Fruit fly (Drosophila melanogaster) whole organism, embryonic: Measurements from ENCODE around the gene Usp8.
A peak's percentile ranks its signal among the peaks of the same experiment; 100 is the strongest.

Experiments
- ATbp ChIP-seq: fragments of 200-800 bp; sonication (Bioruptor generic); optimal IDR thresholded peaks from 2 replicates; lab custom pipeline; 2017; ENCODE audit warnings: missing biosample characterization, mild to moderate bottlenecking, missing genetic modification characterization, missing genetic modification reagents
- Aef1 ChIP-seq: fragments of 200-800 bp; sonication (Bioruptor generic); IDR thresholded peaks from 3 replicates; pipeline ENCODE4 v1.3.6; 2022; ENCODE audit warnings: missing biosample characterization, missing genetic modification characterization
- CG10209 ChIP-seq: fragments of 200-800 bp; sonication (Bioruptor generic); optimal IDR thresholded peaks from 3 replicates; lab custom pipeline; 2017; ENCODE audit warnings: missing biosample characterization, mild to moderate bottlenecking, missing genetic modification characterization, missing genetic modification reagents
- CG10654 ChIP-seq: fragments of 200-800 bp; sonication (Bioruptor generic); optimal IDR thresholded peaks from 2 replicates; lab custom pipeline; 2016; ENCODE audit warnings: missing biosample characterization, missing genetic modification characterization
- CG11085 ChIP-seq: fragments of 200-800 bp; sonication (Bioruptor generic); IDR thresholded peaks from 2 replicates; pipeline ENCODE4 v1.3.6; 2022; ENCODE audit warnings: missing biosample characterization, missing genetic modification characterization
- CG12236 ChIP-seq: fragments of 200-800 bp; sonication (Bioruptor generic); optimal IDR thresholded peaks from 2 replicates; lab custom pipeline; 2016; ENCODE audit warnings: missing biosample characterization, missing genetic modification characterization
- CG12942 ChIP-seq: fragments of 200-800 bp; sonication (Bioruptor generic); optimal IDR thresholded peaks from 3 replicates; lab custom pipeline; 2016; ENCODE audit warnings: missing biosample characterization, missing genetic modification characterization
- CG13296 ChIP-seq: fragments of 200-800 bp; sonication (Bioruptor generic); optimal IDR thresholded peaks from 3 replicates; lab custom pipeline; 2018; ENCODE audit warnings: missing biosample characterization, mild to moderate bottlenecking, missing genetic modification characterization
- CG13424 ChIP-seq: fragments of 200-800 bp; sonication (Bioruptor generic); optimal IDR thresholded peaks from 2 replicates; lab custom pipeline; 2019; ENCODE audit warnings: missing biosample characterization, mild to moderate bottlenecking, missing genetic modification characterization, moderate library complexity
- CG17361 ChIP-seq: fragments of 200-800 bp; sonication (Bioruptor generic); IDR thresholded peaks from 3 replicates; pipeline ENCODE4 v1.3.6; 2022; ENCODE audit warnings: missing biosample characterization, missing genetic modification characterization
- CG18262 ChIP-seq: fragments of 200-800 bp; optimal IDR thresholded peaks from 3 replicates; lab custom pipeline; 2019; ENCODE audit warnings: missing biosample characterization, mild to moderate bottlenecking, missing genetic modification characterization, moderate library complexity
- CG2889 ChIP-seq: fragments of 200-800 bp; sonication (Bioruptor generic); IDR thresholded peaks from 3 replicates; pipeline ENCODE4 v1.3.6; 2022; ENCODE audit warnings: missing biosample characterization, missing genetic modification characterization
- CG30431 ChIP-seq: fragments of 200-800 bp; sonication (Bioruptor generic); optimal IDR thresholded peaks from 2 replicates; lab custom pipeline; 2017; ENCODE audit warnings: missing biosample characterization, missing genetic modification characterization
- CG4404 ChIP-seq: fragments of 200-800 bp; sonication (Bioruptor generic); IDR thresholded peaks from 2 replicates; pipeline ENCODE4 v1.3.6; 2022; ENCODE audit warnings: missing biosample characterization, missing genetic modification characterization
- CG5953 ChIP-seq: fragments of 200-800 bp; sonication (Bioruptor generic); IDR thresholded peaks from 2 replicates; pipeline ENCODE4 v1.3.6; 2022; ENCODE audit warnings: missing biosample characterization, missing genetic modification characterization
- CG8944 ChIP-seq: fragments of 200-800 bp; sonication (Bioruptor generic); optimal IDR thresholded peaks from 3 replicates; lab custom pipeline; 2016; ENCODE audit warnings: missing biosample characterization, missing genetic modification characterization
- CG9876 ChIP-seq: fragments of 200-800 bp; sonication (Bioruptor generic); optimal IDR thresholded peaks from 2 replicates; lab custom pipeline; 2016; ENCODE audit warnings: missing biosample characterization, missing genetic modification characterization
- Chrac-16 ChIP-seq: fragments of 200-800 bp; sonication (Bioruptor generic); optimal IDR thresholded peaks from 3 replicates; lab custom pipeline; 2016; ENCODE audit warnings: missing biosample characterization, missing genetic modification characterization
- CoRest ChIP-seq: fragments of 200-800 bp; sonication (Bioruptor generic); optimal IDR thresholded peaks from 3 replicates; lab custom pipeline; 2018; ENCODE audit warnings: missing biosample characterization, mild to moderate bottlenecking, missing genetic modification characterization, moderate library complexity
- Dbx ChIP-seq: fragments of 200-800 bp; sonication (Bioruptor generic); IDR thresholded peaks from 3 replicates; pipeline ENCODE4 v1.3.6; 2022; ENCODE audit warnings: missing biosample characterization, missing genetic modification characterization
- Doc2 ChIP-seq: fragments of 200-800 bp; sonication (Bioruptor generic); IDR thresholded peaks from 2 replicates; pipeline ENCODE4 v1.3.6; 2022; ENCODE audit warnings: missing biosample characterization, missing genetic modification characterization
- Ets97D ChIP-seq: fragments of 200-800 bp; sonication (Bioruptor generic); optimal IDR thresholded peaks from 3 replicates; lab custom pipeline; 2016; ENCODE audit warnings: missing biosample characterization, missing genetic modification characterization
- Gug ChIP-seq: fragments of 200-800 bp; sonication (Bioruptor generic); IDR thresholded peaks from 4 replicates; pipeline ENCODE4 v1.3.6; 2022; ENCODE audit warnings: missing biosample characterization, missing genetic modification characterization
- H2.0 ChIP-seq: fragments of 200-800 bp; sonication (Bioruptor generic); IDR thresholded peaks from 2 replicates; pipeline ENCODE4 v1.3.6; 2022; ENCODE audit warnings: missing biosample characterization, missing genetic modification characterization
- Hmr ChIP-seq: fragments of 200-800 bp; sonication (Bioruptor generic); optimal IDR thresholded peaks from 3 replicates; lab custom pipeline; 2017; ENCODE audit warnings: mild to moderate bottlenecking, missing biosample characterization, missing genetic modification reagents, missing genetic modification characterization
- Hsf ChIP-seq: fragments of 200-800 bp; sonication (Bioruptor generic); optimal IDR thresholded peaks from 3 replicates; lab custom pipeline; 2016; ENCODE audit warnings: missing biosample characterization, missing genetic modification characterization
- Mrtf ChIP-seq: fragments of 200-800 bp; sonication (Bioruptor generic); IDR thresholded peaks from 3 replicates; pipeline ENCODE4 v1.3.6; 2022; ENCODE audit warnings: missing biosample characterization, missing genetic modification characterization
- Myb ChIP-seq: fragments of 200-800 bp; sonication (Bioruptor generic); optimal IDR thresholded peaks from 2 replicates; lab custom pipeline; 2016; ENCODE audit warnings: missing biosample characterization, missing genetic modification characterization
- NfI ChIP-seq: fragments of 200-800 bp; sonication (Bioruptor generic); optimal IDR thresholded peaks from 3 replicates; lab custom pipeline; 2018; ENCODE audit warnings: missing biosample characterization, mild to moderate bottlenecking, missing genetic modification characterization, moderate library complexity
- Pdp1 ChIP-seq, 2 experiments: fragments of 200-800 bp; sonication (Bioruptor generic); optimal IDR thresholded peaks; 3 replicates each; lab custom pipeline; 2016; ENCODE audit warnings: missing biosample characterization in 2 of 2, missing genetic modification characterization in 2 of 2, mild to moderate bottlenecking in 1 of 2, moderate library complexity in 1 of 2
- Ravus ChIP-seq: fragments of 200-800 bp; sonication (Bioruptor generic); IDR thresholded peaks from 2 replicates; pipeline ENCODE4 v1.3.6; 2022; ENCODE audit warnings: missing biosample characterization, missing genetic modification characterization
- Sry-δ ChIP-seq: fragments of 200-800 bp; sonication (Bioruptor generic); optimal IDR thresholded peaks from 2 replicates; lab custom pipeline; 2016; ENCODE audit warnings: missing biosample characterization, missing genetic modification characterization
- Ssrp ChIP-seq: fragments of 200-800 bp; sonication (Bioruptor generic); optimal IDR thresholded peaks from 2 replicates; lab custom pipeline; 2018; ENCODE audit warnings: missing biosample characterization, mild to moderate bottlenecking, missing genetic modification characterization, moderate library complexity
- chif ChIP-seq, 2 experiments: fragments of 200-800 bp; sonication (Bioruptor generic); optimal IDR thresholded peaks; 3 replicates each; lab custom pipeline; 2016; ENCODE audit warnings: missing biosample characterization in 2 of 2, missing genetic modification characterization in 2 of 2
- chinmo ChIP-seq: fragments of 200-800 bp; sonication (Bioruptor generic); IDR thresholded peaks from 4 replicates; pipeline ENCODE4 v1.3.6; 2022; ENCODE audit warnings: missing biosample characterization, missing genetic modification characterization; ENCODE audit not compliant: partially characterized antibody
- da ChIP-seq: fragments of 200-800 bp; sonication (Bioruptor generic); optimal IDR thresholded peaks from 2 replicates; lab custom pipeline; 2016; ENCODE audit warnings: missing biosample characterization, missing genetic modification characterization
- dpn ChIP-seq, 2 experiments: fragments of 200-800 bp; sonication (Bioruptor generic); optimal IDR thresholded peaks; 3 replicates each; lab custom pipeline; 2016; ENCODE audit warnings: missing biosample characterization in 2 of 2, missing genetic modification characterization in 2 of 2
- ems ChIP-seq: fragments of 200-800 bp; sonication (Bioruptor generic); optimal IDR thresholded peaks from 3 replicates; lab custom pipeline; 2016; ENCODE audit warnings: missing biosample characterization, missing genetic modification characterization
- gfzf ChIP-seq: fragments of 200-800 bp; sonication (Bioruptor generic); optimal IDR thresholded peaks from 2 replicates; lab custom pipeline; 2016; ENCODE audit warnings: missing biosample characterization, mild to moderate bottlenecking, missing genetic modification characterization, moderate library complexity
- grau ChIP-seq: fragments of 200-800 bp; optimal IDR thresholded peaks from 3 replicates; lab custom pipeline; 2019; ENCODE audit warnings: missing biosample characterization, mild to moderate bottlenecking, missing genetic modification characterization, moderate library complexity
- lilli ChIP-seq: fragments of 200-800 bp; sonication (Bioruptor generic); optimal IDR thresholded peaks from 3 replicates; lab custom pipeline; 2016; ENCODE audit warnings: missing biosample characterization, missing genetic modification characterization
- lmd ChIP-seq: fragments of 200-800 bp; sonication (Bioruptor generic); IDR thresholded peaks from 2 replicates; pipeline ENCODE4 v1.3.6; 2022; ENCODE audit warnings: missing biosample characterization, missing genetic modification characterization
- lola ChIP-seq, 3 experiments: fragments of >200 bp in 2 of 3; fragments of 200-800 bp in 1 of 3; sonication (Bioruptor generic) in 1 of 3; optimal IDR thresholded peaks; 2 replicates each; lab custom pipeline; 2017 to 2019; ENCODE audit warnings: missing biosample characterization in 3 of 3, missing genetic modification characterization in 3 of 3, mild to moderate bottlenecking in 1 of 3, moderate library complexity in 1 of 3
- luna ChIP-seq: fragments of 200-800 bp; sonication (Bioruptor generic); optimal IDR thresholded peaks from 2 replicates; lab custom pipeline; 2016; ENCODE audit warnings: missing biosample characterization, missing genetic modification characterization
- maf-S ChIP-seq: fragments of 200-800 bp; sonication (Bioruptor generic); optimal IDR thresholded peaks from 2 replicates; lab custom pipeline; 2016; ENCODE audit warnings: missing biosample characterization, missing genetic modification characterization
- pzg ChIP-seq: fragments of 200-800 bp; sonication (Bioruptor generic); optimal IDR thresholded peaks from 3 replicates; lab custom pipeline; 2018; ENCODE audit warnings: missing biosample characterization, mild to moderate bottlenecking, missing genetic modification characterization, moderate library complexity
- slbo ChIP-seq: fragments of 200-800 bp; sonication (Bioruptor generic); IDR thresholded peaks from 2 replicates; pipeline ENCODE4 v1.3.6; 2022; ENCODE audit warnings: missing biosample characterization, missing genetic modification characterization
- twi ChIP-seq: fragments of 200-800 bp; optimal IDR thresholded peaks from 2 replicates; lab custom pipeline; 2019; ENCODE audit warnings: missing biosample characterization, mild to moderate bottlenecking, missing genetic modification characterization, moderate library complexity
- zfh1 ChIP-seq: fragments of 200-800 bp; sonication (Bioruptor generic); IDR thresholded peaks from 3 replicates; pipeline ENCODE4 v1.3.6; 2022; ENCODE audit warnings: missing biosample characterization, missing genetic modification characterization

The Usp8 gene

dm6 chr3R:21101453-21102214 lies 32.4 kb upstream of the Usp8 start, which contains the start of the genes CG7044 and Tbc1d22 (continued):
- TF ChIP-seq Ets97D (GFP tag; lab: Kevin White, UChicago) (peak; percentile 13), Hmr (no peak), CG13424 (tag; lab: Kevin White, UChicago) (peak; percentile 63), CG8944 (GFP tag; lab: Kevin White, UChicago) (peak; percentile 17), CG30431 (GFP tag; lab: Kevin White, UChicago) (no peak), lilli (GFP tag; lab: Kevin White, UChicago) (peak; percentile 68), CG11085 (GFP tag; lab: Robert Waterston, UW) (no peak), luna (GFP tag; lab: Kevin White, UChicago) (no peak), CG9876 (GFP tag; lab: Kevin White, UChicago) (no peak), Chrac-16 (GFP tag; lab: Kevin White, UChicago) (peak; percentile 54), CG17361 (peak; percentile 90), grau (tag; lab: Kevin White, UChicago) (peak; percentile 59), Mrtf (GFP tag; lab: Robert Waterston, UW) (no peak; the same call in 2 of the 3 replicates), ATbp (no peak), twi (tag; lab: Kevin White, UChicago) (peak; percentile 22), CG12236 (no peak), CG10654 (peak; percentile 0), lola (GFP tag; optimal IDR thresholded peaks at IDR 0.05; lab: Kevin White, UChicago) (peak in 1 of 3 experiments; percentile 72), NfI (GFP tag; lab: Kevin White, UChicago) (peak; percentile 32), Aef1 (0 out of 3 replicates have a peak, but pooled peaks have one; percentile 23), CG2889 (GFP tag; lab: Robert Waterston, UW) (no peak), Pdp1 (GFP tag; optimal IDR thresholded peaks at IDR 0.05; lab: Kevin White, UChicago) (peak; percentile 13 to 33), maf-S (no peak), zfh1 (GFP tag; lab: Robert Waterston, UW) (0 out of 3 replicates have a peak, but pooled peaks have one; percentile 28), pzg (GFP tag; lab: Kevin White, UChicago) (peak; percentile 21), Ravus (no peak), Sry-δ (GFP tag; lab: Kevin White, UChicago) (peak; percentile 59), da (no peak), CG10209 (peak; percentile 29), dpn (GFP tag; optimal IDR thresholded peaks at IDR 0.05; lab: Kevin White, UChicago) (peak; percentile 38 to 70), Ssrp (peak; percentile 54), CG13296 (GFP tag; lab: Kevin White, UChicago) (no peak), chinmo (GFP tag; lab: Robert Waterston, UW) (0 out of 4 replicates have a peak, but pooled peaks have one; percentile 35), chif (GFP tag; optimal IDR thresholded peaks at IDR 0.05; lab: Kevin White, UChicago) (peak in 1 of 2 experiments; percentile 20), Doc2 (no peak), CG12942 (GFP tag; lab: Kevin White, UChicago) (peak; percentile 56), CG5953 (GFP tag; lab: Robert Waterston, UW) (no peak), Gug (GFP tag; lab: Robert Waterston, UW) (peak; percentile 61), CG18262 (tag; lab: Kevin White, UChicago) (peak; percentile 51), ems (GFP tag; lab: Kevin White, UChicago) (no peak), gfzf (GFP tag; lab: Kevin White, UChicago) (peak; percentile 75), lmd (GFP tag; lab: Robert Waterston, UW) (peak; percentile 56), CoRest (tag; lab: Kevin White, UChicago) (peak; percentile 82), Hsf (GFP tag; lab: Kevin White, UChicago) (peak; percentile 51), Dbx (peak; percentile 63; the same call in 1 of the 3 replicates), slbo (GFP tag; lab: Robert Waterston, UW) (peak; percentile 68), H2.0 (GFP tag; lab: Robert Waterston, UW) (peak; percentile 30; the same call in 1 of the 2 replicates), CG4404 (0 out of 2 replicates have a peak, but pooled peaks have one; percentile 19), Myb (peak; percentile 28)
